Fruit fly (Drosophila melanogaster): Measurements from ENCODE around the gene CG14074.

CG14074 gene

dm6 chr3L:18822450-18823220 is 43.4 kb upstream of the CG14074 start, which contains the start of gene Cat (continued):
- TF ChIP-seq ems (GFP tag; optimal IDR thresholded peaks at IDR 0.05), result peak; percentile 15
- no peak for TF ChIP-seq pita (GFP tag; optimal IDR thresholded peaks at IDR 0.05)
- TF ChIP-seq ara (GFP tag; IDR thresholded peaks at IDR 0.05), result no peak
- TF ChIP-seq fd102C (GFP tag; optimal IDR thresholded peaks at IDR 0.05), result no peak
- TF ChIP-seq CG17385 (GFP tag; optimal IDR thresholded peaks at IDR 0.05), result peak; percentile 36
- TF ChIP-seq sqz (GFP tag; optimal IDR thresholded peaks at IDR 0.05), result peak; percentile 51
- TF ChIP-seq ATbp (GFP tag; optimal IDR thresholded peaks at IDR 0.05), result no peak
- peak; percentile 52 for TF ChIP-seq vfl (GFP tag; optimal IDR thresholded peaks at IDR 0.05)
- peak; percentile 18; the same call in 1 of the 2 replicates for TF ChIP-seq onecut (GFP tag; IDR thresholded peaks at IDR 0.05)
- TF ChIP-seq CG14860 (GFP tag; IDR thresholded peaks at IDR 0.05; ENCODE audit: partially characterized antibody), result no peak; the same call in 1 of the 3 replicates
- peak; percentile 94 for TF ChIP-seq Elba2 (GFP tag; optimal IDR thresholded peaks at IDR 0.05)
- peak; percentile 16 for TF ChIP-seq zen (tag; optimal IDR thresholded peaks at IDR 0.05)
- no peak for TF ChIP-seq CG6654 (GFP tag; optimal IDR thresholded peaks at IDR 0.05)
- peak; percentile 33 for TF ChIP-seq Fer3 (tag; optimal IDR thresholded peaks at IDR 0.05)
- TF ChIP-seq CG13624 (GFP tag; optimal IDR thresholded peaks at IDR 0.05), result peak; percentile 42
- peak; percentile 27 for TF ChIP-seq Chrac-16 (GFP tag; optimal IDR thresholded peaks at IDR 0.05)
- TF ChIP-seq CG1233 (GFP tag; optimal IDR thresholded peaks at IDR 0.05), result peak; percentile 6
- no peak for TF ChIP-seq Oli (tag; optimal IDR thresholded peaks at IDR 0.05)
- TF ChIP-seq Ets97D (GFP tag; optimal IDR thresholded peaks at IDR 0.05), result peak; percentile 25
- TF ChIP-seq E2f2 (GFP tag; IDR thresholded peaks at IDR 0.05), result peak; percentile 28; the same call in 1 of the 2 replicates
- TF ChIP-seq CG15514 (GFP tag; optimal IDR thresholded peaks at IDR 0.05), result peak; percentile 45
- TF ChIP-seq CG6854 (GFP tag; optimal IDR thresholded peaks at IDR 0.05), result peak; percentile 25
- TF ChIP-seq CG9727 (GFP tag; optimal IDR thresholded peaks at IDR 0.05), result peak; percentile 44
- TF ChIP-seq nerfin-1 (tag; optimal IDR thresholded peaks at IDR 0.05), result peak; percentile 32
- peak; percentile 90 to 97 for TF ChIP-seq insv (GFP tag; optimal IDR thresholded peaks at IDR 0.05)
- peak; percentile 66 for TF ChIP-seq lbe (GFP tag; optimal IDR thresholded peaks at IDR 0.05)
- peak; percentile 73 for TF ChIP-seq ftz-f1 (GFP tag; optimal IDR thresholded peaks at IDR 0.05)
- peak; percentile 91 for TF ChIP-seq unc-4 (GFP tag; IDR thresholded peaks at IDR 0.05; ENCODE audit: partially characterized antibody)
- peak; percentile 56 for TF ChIP-seq sug (tag; optimal IDR thresholded peaks at IDR 0.05)
- TF ChIP-seq Doc3 (GFP tag; IDR thresholded peaks at IDR 0.05; ENCODE audit: partially characterized antibody), result peak; percentile 88
- TF ChIP-seq sisA (GFP tag; IDR thresholded peaks at IDR 0.05), result no peak
- TF ChIP-seq CG12391 (tag; optimal IDR thresholded peaks at IDR 0.05), result peak; percentile 70
- TF ChIP-seq CG13424 (tag; optimal IDR thresholded peaks at IDR 0.05), result peak; percentile 60
- peak; percentile 19 for TF ChIP-seq CG4328 (GFP tag; optimal IDR thresholded peaks at IDR 0.05)
- peak; percentile 87 for TF ChIP-seq CG2129 (GFP tag; IDR thresholded peaks at IDR 0.05; ENCODE audit: partially characterized antibody)
- TF ChIP-seq CG14014 (GFP tag; IDR thresholded peaks at IDR 0.05), result peak; percentile 46; the same call in 1 of the 2 replicates
- TF ChIP-seq chif (GFP tag; optimal IDR thresholded peaks at IDR 0.05), result peak in 1 of 2 experiments; percentile 16
- peak; percentile 61 for TF ChIP-seq CG8924 (tag; optimal IDR thresholded peaks at IDR 0.05)
- peak; percentile 13 for TF ChIP-seq her (GFP tag; optimal IDR thresholded peaks at IDR 0.05)
- TF ChIP-seq CG13287 (GFP tag; IDR thresholded peaks at IDR 0.05; ENCODE audit: partially characterized antibody), result peak; percentile 93
- TF ChIP-seq yki (optimal IDR thresholded peaks at IDR 0.05), result no peak
- peak; percentile 41 for TF ChIP-seq Hmr (GFP tag; optimal IDR thresholded peaks at IDR 0.05)
- TF ChIP-seq pzg (GFP tag; optimal IDR thresholded peaks at IDR 0.05), result peak; percentile 54
- TF ChIP-seq ase (GFP tag; IDR thresholded peaks at IDR 0.05), result no peak
- peak; percentile 88 for TF ChIP-seq bbx (GFP tag; IDR thresholded peaks at IDR 0.05; ENCODE audit: partially characterized antibody)
- peak; percentile 63 for TF ChIP-seq CG30403 (GFP tag; optimal IDR thresholded peaks at IDR 0.05)
- 0 out of 3 replicates have a peak, but pooled peaks have one; percentile 72 for TF ChIP-seq vnd (GFP tag; IDR thresholded peaks at IDR 0.05; ENCODE audit: partially characterized antibody)
- peak; percentile 22 for TF ChIP-seq CG12104 (GFP tag; optimal IDR thresholded peaks at IDR 0.05)
